Fruit fly (Drosophila melanogaster): ENCODE results near the gene CG43134.

DNA sequence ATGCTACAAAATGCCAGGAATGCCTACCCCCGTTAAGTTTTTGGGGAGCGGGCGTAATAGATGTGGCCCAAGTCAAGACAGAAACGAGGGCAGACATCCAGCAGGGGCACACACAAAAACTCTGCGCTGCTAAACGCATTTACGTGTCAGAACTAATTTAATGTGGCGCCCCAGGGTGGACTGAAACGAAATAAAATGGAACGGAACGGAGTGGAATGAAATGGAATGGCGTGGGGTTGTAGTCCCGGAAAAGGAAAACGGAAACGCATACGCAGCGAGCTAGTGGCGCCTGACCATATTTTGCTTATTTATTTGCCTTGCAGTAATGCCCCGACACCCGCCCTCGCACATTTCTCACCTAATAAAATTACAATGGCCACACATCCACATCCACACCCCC is 26.4 kb downstream of the CG43134 start:
- no peak for TF ChIP-seq CG8478 (optimal IDR thresholded peaks at IDR 0.05)
- no peak for TF ChIP-seq psq (optimal IDR thresholded peaks at IDR 0.05)
- no peak for TF ChIP-seq pan (optimal IDR thresholded peaks at IDR 0.05)

All from whole organism.